Worm (Caenorhabditis elegans) whole organism, midembryonic: ENCODE results near the gene C50F7.3.

Source experiments
- T22C8.4 ChIP-seq: fragments of 200-800 bp; sonication (Bioruptor generic); IDR thresholded peaks from 2 replicates; pipeline ENCODE4 v1.3.6; 2022; ENCODE audit warnings: missing genetic modification characterization, missing compliant biosample characterization
- flt-1 ChIP-seq: fragments of 200-800 bp; sonication (Bioruptor generic); IDR thresholded peaks from 2 replicates; pipeline ENCODE4 v1.3.6; 2022; ENCODE audit warnings: missing genetic modification characterization, missing compliant biosample characterization
- klf-2 ChIP-seq: fragments of 200-800 bp; sonication (Bioruptor generic); conservative IDR thresholded peaks from 2 replicates; pipeline ENCODE4 v1.3.6; 2022; ENCODE audit warnings: missing genetic modification reagents, missing genetic modification characterization, missing compliant biosample characterization
- tab-1 ChIP-seq: fragments of 200-800 bp; sonication (Bioruptor generic); IDR thresholded peaks from 2 replicates; pipeline ENCODE4 v1.3.6; 2022; ENCODE audit warnings: missing genetic modification characterization, missing compliant biosample characterization

- TF ChIP-seq klf-2 (GFP tag; lab: Robert Waterston, UW) (no peak), flt-1 (GFP tag; lab: Robert Waterston, UW) (no peak), tab-1 (GFP tag; lab: Robert Waterston, UW) (no peak), T22C8.4 (no peak)
Observed at ce11 chrIV:7747838-7748237, 15.7 kb downstream of the C50F7.3 start, which contains the start of gene klo-1.
